Worm (Caenorhabditis elegans) whole organism, L2 larva: ENCODE results near the gene vps-35.

ENCODE experiments used
- C34F6.9 ChIP-seq: fragments of 150-350 bp; optimal IDR thresholded peaks from 2 replicates; lab custom pipeline; 2014; ENCODE audit warnings: missing biosample characterization, missing genetic modification characterization
- F13H6.1 ChIP-seq: sonication (generic microtip); optimal IDR thresholded peaks from 2 replicates; lab custom pipeline; 2016; ENCODE audit warnings: missing genetic modification characterization, missing compliant biosample characterization
- Y55F3AM.14 ChIP-seq: fragments of 200-800 bp; sonication (Bioruptor generic); optimal IDR thresholded peaks from 2 replicates; lab custom pipeline; 2018; ENCODE audit warnings: mild to moderate bottlenecking, missing genetic modification characterization, missing compliant biosample characterization
- ZK546.5 ChIP-seq: sonication (generic microtip); optimal IDR thresholded peaks from 2 replicates; lab custom pipeline; 2017; ENCODE audit warnings: missing biosample characterization, missing genetic modification characterization
- alr-1 ChIP-seq: fragments of 150-350 bp; optimal IDR thresholded peaks from 2 replicates; lab custom pipeline; 2014; ENCODE audit warnings: missing biosample characterization, missing genetic modification characterization
- aly-2 ChIP-seq: fragments of 150-350 bp; optimal IDR thresholded peaks from 2 replicates; lab custom pipeline; 2014; ENCODE audit warnings: missing biosample characterization, missing genetic modification characterization
- ama-1 ChIP-seq: fragments of 150-350 bp; optimal IDR thresholded peaks from 2 replicates; lab custom pipeline; 2018; ENCODE audit warnings: inconsistent platforms
- blmp-1 ChIP-seq: sonication (generic microtip); optimal IDR thresholded peaks from 2 replicates; lab custom pipeline; 2017; ENCODE audit warnings: missing genetic modification characterization, mild to moderate bottlenecking, missing compliant biosample characterization, antibody characterized with exemption, moderate library complexity; ENCODE audit not compliant: insufficient read depth
- ceh-16 ChIP-seq: fragments of 150-350 bp; optimal IDR thresholded peaks from 2 replicates; lab custom pipeline; 2014; ENCODE audit warnings: missing biosample characterization, missing genetic modification characterization
- ceh-82 ChIP-seq: fragments of 150-350 bp; optimal IDR thresholded peaks from 2 replicates; lab custom pipeline; 2014; ENCODE audit warnings: missing biosample characterization, missing genetic modification characterization
- crh-2 ChIP-seq: sonication (generic microtip); optimal IDR thresholded peaks from 2 replicates; lab custom pipeline; 2017; ENCODE audit warnings: missing biosample characterization, missing genetic modification characterization
- dmd-4 ChIP-seq: sonication (generic microtip); optimal IDR thresholded peaks from 2 replicates; lab custom pipeline; 2017; ENCODE audit warnings: missing biosample characterization, missing genetic modification characterization
- egl-27 ChIP-seq: sonication (generic microtip); optimal IDR thresholded peaks from 3 replicates; lab custom pipeline; 2017; ENCODE audit warnings: missing biosample characterization, missing genetic modification reagents, missing genetic modification characterization
- elt-1 ChIP-seq: fragments of 150-350 bp; optimal IDR thresholded peaks from 2 replicates; lab custom pipeline; 2014; ENCODE audit warnings: missing biosample characterization, missing genetic modification characterization
- elt-3 ChIP-seq: sonication (generic microtip); optimal IDR thresholded peaks from 2 replicates; lab custom pipeline; 2017; ENCODE audit warnings: missing biosample characterization, missing genetic modification characterization
- fos-1 ChIP-seq: fragments of 150-350 bp; optimal IDR thresholded peaks from 2 replicates; lab custom pipeline; 2014; ENCODE audit warnings: missing biosample characterization, missing genetic modification characterization
- gmeb-1 ChIP-seq: fragments of 150-350 bp; optimal IDR thresholded peaks from 2 replicates; lab custom pipeline; 2014; ENCODE audit warnings: missing biosample characterization, missing genetic modification characterization
- lin-11 ChIP-seq: fragments of 150-350 bp; sonication (generic microtip); optimal IDR thresholded peaks from 2 replicates; lab custom pipeline; 2014; ENCODE audit warnings: missing biosample characterization, missing genetic modification characterization, inconsistent platforms, mixed read lengths
- lin-13 ChIP-seq: fragments of 150-350 bp; optimal IDR thresholded peaks from 2 replicates; lab custom pipeline; 2014; ENCODE audit warnings: missing biosample characterization, missing genetic modification reagents, missing genetic modification characterization
- lsy-2 ChIP-seq, 2 experiments: fragments of 150-350 bp in 1 of 2; sonication (generic microtip) in 1 of 2; optimal IDR thresholded peaks; 2 replicates each; lab custom pipeline; 2014 to 2017; ENCODE audit warnings: missing biosample characterization in 2 of 2, missing genetic modification characterization in 2 of 2
- mab-5 ChIP-seq: fragments of 150-350 bp; optimal IDR thresholded peaks from 2 replicates; lab custom pipeline; 2014; ENCODE audit warnings: missing biosample characterization, missing genetic modification characterization
- mbf-1 ChIP-seq: sonication (generic microtip); optimal IDR thresholded peaks from 2 replicates; lab custom pipeline; 2017; ENCODE audit warnings: missing biosample characterization, missing genetic modification characterization
- mdl-1 ChIP-seq, 2 experiments: fragments of 150-350 bp in 1 of 2; sonication (generic microtip) in 1 of 2; optimal IDR thresholded peaks; 2 replicates each; lab custom pipeline; 2017; ENCODE audit warnings: missing biosample characterization in 2 of 2, missing genetic modification characterization in 2 of 2
- nhr-10 ChIP-seq: sonication (generic microtip); optimal IDR thresholded peaks from 2 replicates; lab custom pipeline; 2017; ENCODE audit warnings: missing biosample characterization, missing genetic modification characterization
- nhr-11 ChIP-seq: fragments of 150-350 bp; optimal IDR thresholded peaks from 2 replicates; lab custom pipeline; 2014; ENCODE audit warnings: missing biosample characterization, missing genetic modification characterization
- nhr-12 ChIP-seq: fragments of 150-350 bp; optimal IDR thresholded peaks from 2 replicates; lab custom pipeline; 2014; ENCODE audit warnings: missing biosample characterization, missing genetic modification characterization
- nhr-129 ChIP-seq: fragments of 150-350 bp; optimal IDR thresholded peaks from 2 replicates; lab custom pipeline; 2014; ENCODE audit warnings: missing biosample characterization, missing genetic modification characterization
- nhr-21 ChIP-seq: fragments of 150-350 bp; optimal IDR thresholded peaks from 2 replicates; lab custom pipeline; 2014; ENCODE audit warnings: missing biosample characterization, missing genetic modification characterization
- nhr-23 ChIP-seq: fragments of 150-350 bp; optimal IDR thresholded peaks from 2 replicates; lab custom pipeline; 2014; ENCODE audit warnings: missing biosample characterization, missing genetic modification reagents, missing genetic modification characterization
- nhr-237 ChIP-seq: fragments of 150-350 bp; optimal IDR thresholded peaks from 2 replicates; lab custom pipeline; 2014; ENCODE audit warnings: missing biosample characterization, missing genetic modification characterization
- nhr-25 ChIP-seq: fragments of 150-350 bp; sonication (generic microtip); optimal IDR thresholded peaks from 3 replicates; lab custom pipeline; 2014; ENCODE audit warnings: missing biosample characterization, missing genetic modification characterization
- nhr-6 ChIP-seq: fragments of 150-350 bp; optimal IDR thresholded peaks from 2 replicates; lab custom pipeline; 2014; ENCODE audit warnings: missing biosample characterization, missing genetic modification characterization
- peb-1 ChIP-seq: fragments of 150-350 bp; optimal IDR thresholded peaks from 2 replicates; lab custom pipeline; 2014; ENCODE audit warnings: missing biosample characterization, missing genetic modification characterization
- sem-4 ChIP-seq: fragments of 150-350 bp; optimal IDR thresholded peaks from 2 replicates; lab custom pipeline; 2014; ENCODE audit warnings: missing biosample characterization, missing genetic modification reagents, missing genetic modification characterization
- skn-1 ChIP-seq: sonication (generic microtip); optimal IDR thresholded peaks from 2 replicates; lab custom pipeline; 2017; ENCODE audit warnings: missing biosample characterization, missing genetic modification characterization
- sma-3 ChIP-seq: sonication (generic microtip); optimal IDR thresholded peaks from 2 replicates; lab custom pipeline; 2016; ENCODE audit warnings: missing genetic modification reagents, missing genetic modification characterization, missing compliant biosample characterization
- sma-9 ChIP-seq, 2 experiments: fragments of 150-350 bp in 1 of 2; sonication (generic microtip) in 1 of 2; optimal IDR thresholded peaks; 2 replicates each; lab custom pipeline; 2014 to 2016; ENCODE audit warnings: missing genetic modification characterization in 2 of 2, mild to moderate bottlenecking in 1 of 2, missing biosample characterization in 1 of 2, missing compliant biosample characterization in 1 of 2, missing genetic modification reagents in 1 of 2, moderate library complexity in 1 of 2
- unc-39 ChIP-seq: fragments of 150-350 bp; optimal IDR thresholded peaks from 2 replicates; lab custom pipeline; 2014; ENCODE audit warnings: missing biosample characterization, missing genetic modification characterization
- unc-55 ChIP-seq: fragments of 150-350 bp; sonication (generic microtip); optimal IDR thresholded peaks from 3 replicates; lab custom pipeline; 2014; ENCODE audit warnings: missing biosample characterization, missing genetic modification reagents, missing genetic modification characterization
- unc-62 ChIP-seq: fragments of 150-350 bp; optimal IDR thresholded peaks from 2 replicates; lab custom pipeline; 2014; ENCODE audit warnings: missing biosample characterization, missing genetic modification reagents, missing genetic modification characterization
- zag-1 ChIP-seq: fragments of 150-350 bp; optimal IDR thresholded peaks from 2 replicates; lab custom pipeline; 2014; ENCODE audit warnings: missing biosample characterization, missing genetic modification characterization
- ztf-1 ChIP-seq: fragments of 200-800 bp; sonication (Bioruptor generic); conservative IDR thresholded peaks from 2 replicates; pipeline ENCODE4 v1.3.6; 2022; ENCODE audit warnings: missing genetic modification characterization, missing compliant biosample characterization
- ztf-11 ChIP-seq: sonication (generic microtip); optimal IDR thresholded peaks from 2 replicates; lab custom pipeline; 2017; ENCODE audit warnings: missing biosample characterization, missing genetic modification characterization
- ztf-4 ChIP-seq: fragments of 150-350 bp; optimal IDR thresholded peaks from 2 replicates; lab custom pipeline; 2014; ENCODE audit warnings: missing biosample characterization, missing genetic modification characterization

The vps-35 gene

ce11 chrII:5931904-5932764 is 24.5 kb downstream of the vps-35 start:
- TF ChIP-seq sma-9 (GFP tag; optimal IDR thresholded peaks at IDR 0.05; lab: Kevin White, UChicago) (peak; percentile 88), sma-9 (tag; optimal IDR thresholded peaks at IDR 0.05; lab: Kevin White, UChicago) (no peak), nhr-23 (tag; lab: Kevin White, UChicago) (no peak), dmd-4 (no peak), mbf-1 (tag; lab: Kevin White, UChicago) (no peak), nhr-21 (tag; lab: Kevin White, UChicago) (peak; percentile 45), elt-1 (tag; lab: Kevin White, UChicago) (no peak), ZK546.5 (tag; lab: Kevin White, UChicago) (no peak), nhr-129 (tag; lab: Kevin White, UChicago) (peak; percentile 61), peb-1 (tag; lab: Kevin White, UChicago) (no peak), nhr-6 (tag; lab: Kevin White, UChicago) (peak; percentile 22), gmeb-1 (peak; percentile 44), nhr-11 (tag; lab: Kevin White, UChicago) (no peak), mab-5 (tag; lab: Kevin White, UChicago) (peak; percentile 21), nhr-12 (tag; lab: Kevin White, UChicago) (no peak), C34F6.9 (tag; lab: Kevin White, UChicago) (peak; percentile 61), unc-62 (GFP tag; lab: Kevin White, UChicago) (peak; percentile 12), egl-27 (tag; lab: Kevin White, UChicago) (no peak), elt-3 (tag; lab: Kevin White, UChicago) (no peak), crh-2 (peak; percentile 91), fos-1 (peak; percentile 83), F13H6.1 (tag; lab: Kevin White, UChicago) (peak; percentile 61), nhr-237 (tag; lab: Kevin White, UChicago) (no peak), unc-39 (tag; lab: Kevin White, UChicago) (no peak), nhr-10 (tag; lab: Kevin White, UChicago) (no peak), ama-1 (lab: Kevin White, UChicago) (no peak), lsy-2 (tag; optimal IDR thresholded peaks at IDR 0.05; lab: Kevin White, UChicago) (peak in 1 of 2 experiments; percentile 66)

ce11 chrII:5933133-5933532 is 25.5 kb downstream of the vps-35 start:
- no peak for TF ChIP-seq peb-1 (tag; lab: Kevin White, UChicago)

ce11 chrII:5933962-5934422 is 26.4 kb downstream of the vps-35 start:
- no peak for TF ChIP-seq nhr-10 (tag; lab: Kevin White, UChicago)
- no peak for TF ChIP-seq egl-27 (tag; lab: Kevin White, UChicago)
- no peak for TF ChIP-seq sem-4
- TF ChIP-seq alr-1 (tag; lab: Kevin White, UChicago) = no peak
- no peak for TF ChIP-seq nhr-6 (tag; lab: Kevin White, UChicago)
- no peak for TF ChIP-seq ztf-4 (tag; lab: Kevin White, UChicago)
- no peak for TF ChIP-seq zag-1 (tag; lab: Kevin White, UChicago)
- no peak for TF ChIP-seq lin-11 (tag; lab: Kevin White, UChicago)
- TF ChIP-seq crh-2 = no peak
- peak; percentile 8 for TF ChIP-seq gmeb-1
- no peak for TF ChIP-seq nhr-237 (tag; lab: Kevin White, UChicago)
- TF ChIP-seq mbf-1 (tag; lab: Kevin White, UChicago) = no peak
- TF ChIP-seq nhr-23 (tag; lab: Kevin White, UChicago) = no peak
- TF ChIP-seq sma-9 (GFP tag; optimal IDR thresholded peaks at IDR 0.05; lab: Kevin White, UChicago) = peak; percentile 26
- TF ChIP-seq sma-9 (tag; optimal IDR thresholded peaks at IDR 0.05; lab: Kevin White, UChicago) = no peak
- no peak for TF ChIP-seq nhr-11 (tag; lab: Kevin White, UChicago)
- peak; percentile 34 for TF ChIP-seq nhr-21 (tag; lab: Kevin White, UChicago)
- no peak for TF ChIP-seq F13H6.1 (tag; lab: Kevin White, UChicago)
- TF ChIP-seq ztf-11 (tag; lab: Kevin White, UChicago) = no peak
- no peak for TF ChIP-seq ZK546.5 (tag; lab: Kevin White, UChicago)
- no peak for TF ChIP-seq mdl-1 (tag; optimal IDR thresholded peaks at IDR 0.05; lab: Kevin White, UChicago)
- no peak for TF ChIP-seq elt-3 (tag; lab: Kevin White, UChicago)
- TF ChIP-seq ceh-82 (tag; lab: Kevin White, UChicago) = no peak
- no peak for TF ChIP-seq lin-13
- peak; percentile 34 for TF ChIP-seq fos-1
- TF ChIP-seq ztf-1 (GFP tag; lab: Robert Waterston, UW) = no peak
- no peak for TF ChIP-seq Y55F3AM.14 (GFP tag; lab: Kevin White, UChicago)
- no peak for TF ChIP-seq ama-1 (lab: Kevin White, UChicago)
- TF ChIP-seq skn-1 = no peak
- no peak for TF ChIP-seq nhr-25
- TF ChIP-seq unc-62 (GFP tag; lab: Kevin White, UChicago) = no peak
- peak; percentile 62 for TF ChIP-seq nhr-129 (tag; lab: Kevin White, UChicago)
- peak; percentile 42 for TF ChIP-seq sma-3 (GFP tag; lab: Kevin White, UChicago)
- TF ChIP-seq unc-39 (tag; lab: Kevin White, UChicago) = no peak
- no peak for TF ChIP-seq peb-1 (tag; lab: Kevin White, UChicago)
- no peak for TF ChIP-seq ceh-16 (tag; lab: Kevin White, UChicago)
- TF ChIP-seq unc-55 = no peak
- TF ChIP-seq aly-2 = no peak
- no peak for TF ChIP-seq blmp-1 (tag; lab: Kevin White, UChicago)
- TF ChIP-seq mab-5 (tag; lab: Kevin White, UChicago) = no peak
- no peak for TF ChIP-seq C34F6.9 (tag; lab: Kevin White, UChicago)
- TF ChIP-seq, all 48 proteins: peak for 6
